Fruit fly (Drosophila melanogaster) whole organism, prepupa: ENCODE results near the gene Adhr.
A peak's percentile ranks its signal among the peaks of the same experiment; 100 is the strongest.

ENCODE experiments used
- Blimp-1 ChIP-seq: fragments of 200-800 bp; sonication (Bioruptor generic); optimal IDR thresholded peaks from 3 replicates; lab custom pipeline; 2017; ENCODE audit warnings: missing biosample characterization, missing genetic modification characterization, mild to moderate bottlenecking, moderate library complexity, missing genetic modification reagents
- CG10631 ChIP-seq: fragments of 200-800 bp; sonication (Bioruptor generic); optimal IDR thresholded peaks from 2 replicates; lab custom pipeline; 2016; ENCODE audit warnings: missing biosample characterization, missing genetic modification characterization
- CG11294 ChIP-seq: fragments of 200-800 bp; sonication (Bioruptor generic); IDR thresholded peaks from 2 replicates; pipeline ENCODE4 v1.3.6; 2022; ENCODE audit warnings: missing biosample characterization, missing genetic modification characterization
- CG11762 ChIP-seq: fragments of 200-800 bp; sonication (Bioruptor generic); optimal IDR thresholded peaks from 3 replicates; lab custom pipeline; 2016; ENCODE audit warnings: missing biosample characterization, missing genetic modification characterization; ENCODE audit not compliant: insufficient read depth
- CG11902 ChIP-seq: fragments of 200-800 bp; sonication (Bioruptor generic); optimal IDR thresholded peaks from 3 replicates; lab custom pipeline; 2016; ENCODE audit warnings: missing biosample characterization, missing genetic modification characterization
- CG1621 ChIP-seq: fragments of 200-800 bp; sonication (Bioruptor generic); optimal IDR thresholded peaks from 3 replicates; lab custom pipeline; 2018; ENCODE audit warnings: missing biosample characterization, mild to moderate bottlenecking, missing genetic modification characterization
- CG31627 ChIP-seq: fragments of 200-800 bp; sonication (Bioruptor generic); optimal IDR thresholded peaks from 3 replicates; lab custom pipeline; 2016; ENCODE audit warnings: missing biosample characterization, missing genetic modification characterization
- CG32006 ChIP-seq: fragments of 200-800 bp; sonication (Bioruptor generic); optimal IDR thresholded peaks from 3 replicates; lab custom pipeline; 2017; ENCODE audit warnings: missing biosample characterization, mild to moderate bottlenecking, missing genetic modification characterization
- CG3919 ChIP-seq: fragments of 200-800 bp; sonication (Bioruptor generic); optimal IDR thresholded peaks from 3 replicates; lab custom pipeline; 2016; ENCODE audit warnings: missing biosample characterization, missing genetic modification characterization
- CG6163 ChIP-seq: fragments of 200-800 bp; sonication (Bioruptor generic); IDR thresholded peaks from 3 replicates; pipeline ENCODE4 v1.3.6; 2022; ENCODE audit warnings: missing biosample characterization, missing genetic modification characterization
- CG6276 ChIP-seq: fragments of 200-800 bp; sonication (Bioruptor generic); optimal IDR thresholded peaks from 2 replicates; lab custom pipeline; 2017; ENCODE audit warnings: missing biosample characterization, mild to moderate bottlenecking, missing genetic modification characterization
- CG6792 ChIP-seq: fragments of 200-800 bp; sonication (Bioruptor generic); optimal IDR thresholded peaks from 3 replicates; lab custom pipeline; 2016; ENCODE audit warnings: missing biosample characterization, missing genetic modification characterization
- CG6808 ChIP-seq: fragments of 200-800 bp; sonication (Bioruptor generic); optimal IDR thresholded peaks from 3 replicates; lab custom pipeline; 2017; ENCODE audit warnings: missing biosample characterization, missing genetic modification characterization, mild to moderate bottlenecking, moderate library complexity, missing genetic modification reagents
- CG6854 ChIP-seq: fragments of 200-800 bp; sonication (Bioruptor generic); optimal IDR thresholded peaks from 2 replicates; lab custom pipeline; 2017; ENCODE audit warnings: missing biosample characterization, mild to moderate bottlenecking, missing genetic modification characterization
- CG7368 ChIP-seq: fragments of 200-800 bp; sonication (Bioruptor generic); optimal IDR thresholded peaks from 3 replicates; lab custom pipeline; 2016; ENCODE audit warnings: missing biosample characterization, missing genetic modification characterization
- CG8632 ChIP-seq: fragments of 200-800 bp; sonication (Bioruptor generic); optimal IDR thresholded peaks from 3 replicates; lab custom pipeline; 2016; ENCODE audit warnings: missing biosample characterization, missing genetic modification characterization
- CG9139 ChIP-seq: fragments of 200-800 bp; sonication (Bioruptor generic); optimal IDR thresholded peaks from 3 replicates; lab custom pipeline; 2017; ENCODE audit warnings: missing biosample characterization, mild to moderate bottlenecking, missing genetic modification characterization
- Eip75B ChIP-seq: fragments of 200-800 bp; sonication (Bioruptor generic); optimal IDR thresholded peaks from 3 replicates; lab custom pipeline; 2016; ENCODE audit warnings: missing biosample characterization, missing genetic modification characterization
- Eip78C ChIP-seq: fragments of 200-800 bp; sonication (Bioruptor generic); peaks from one replicate; lab custom pipeline; 2016; ENCODE audit warnings: missing biosample characterization, missing genetic modification characterization
- Eip93F ChIP-seq: fragments of 200-800 bp; sonication (Bioruptor generic); optimal IDR thresholded peaks from 2 replicates; lab custom pipeline; 2016; ENCODE audit warnings: missing biosample characterization, mild to moderate bottlenecking, missing genetic modification characterization
- Ets21C ChIP-seq: fragments of 200-800 bp; sonication (Bioruptor generic); optimal IDR thresholded peaks from 3 replicates; lab custom pipeline; 2016; ENCODE audit warnings: missing biosample characterization, missing genetic modification characterization
- Ets96B ChIP-seq: fragments of 200-800 bp; optimal IDR thresholded peaks from 2 replicates; lab custom pipeline; 2019; ENCODE audit warnings: missing biosample characterization, mild to moderate bottlenecking, missing genetic modification characterization, moderate library complexity
- Gug ChIP-seq: fragments of 200-800 bp; sonication (Bioruptor generic); IDR thresholded peaks from 2 replicates; pipeline ENCODE4 v1.3.6; 2022; ENCODE audit warnings: missing biosample characterization, missing genetic modification characterization
- Hr38 ChIP-seq: sonication (Bioruptor generic); optimal IDR thresholded peaks from 2 replicates; lab custom pipeline; 2016; ENCODE audit warnings: missing biosample characterization, missing genetic modification characterization
- Hr39 ChIP-seq: fragments of 200-800 bp; sonication (Bioruptor generic); optimal IDR thresholded peaks from 2 replicates; lab custom pipeline; 2016; ENCODE audit warnings: missing biosample characterization, missing genetic modification characterization
- Hr4 ChIP-seq: fragments of 200-800 bp; sonication (Bioruptor generic); optimal IDR thresholded peaks from 3 replicates; lab custom pipeline; 2016; ENCODE audit warnings: missing biosample characterization, missing genetic modification characterization
- Lpt ChIP-seq: fragments of 200-800 bp; sonication (Bioruptor generic); optimal IDR thresholded peaks from 3 replicates; lab custom pipeline; 2016; ENCODE audit warnings: missing biosample characterization, missing genetic modification characterization
- OdsH ChIP-seq: fragments of 200-800 bp; sonication (Bioruptor generic); optimal IDR thresholded peaks from 3 replicates; lab custom pipeline; 2016; ENCODE audit warnings: missing biosample characterization, missing genetic modification characterization
- Smox ChIP-seq: fragments of 200-800 bp; sonication (Bioruptor generic); optimal IDR thresholded peaks from 3 replicates; lab custom pipeline; 2016; ENCODE audit warnings: missing biosample characterization, missing genetic modification characterization
- Sox102F ChIP-seq: fragments of 200-800 bp; sonication (Bioruptor generic); optimal IDR thresholded peaks from 2 replicates; lab custom pipeline; 2016; ENCODE audit warnings: missing biosample characterization, mild to moderate bottlenecking, missing genetic modification characterization
- Sox15 ChIP-seq: fragments of 200-800 bp; sonication (Bioruptor generic); optimal IDR thresholded peaks from 3 replicates; lab custom pipeline; 2016; ENCODE audit warnings: missing biosample characterization, missing genetic modification characterization
- achi ChIP-seq: fragments of 200-800 bp; sonication (Bioruptor generic); optimal IDR thresholded peaks from 3 replicates; lab custom pipeline; 2016; ENCODE audit warnings: missing biosample characterization, missing genetic modification characterization
- acj6 ChIP-seq: fragments of 200-800 bp; sonication (Bioruptor generic); optimal IDR thresholded peaks from 3 replicates; lab custom pipeline; 2016; ENCODE audit warnings: missing biosample characterization, missing genetic modification characterization
- cyc ChIP-seq: fragments of 200-800 bp; sonication (Bioruptor generic); optimal IDR thresholded peaks from 3 replicates; lab custom pipeline; 2016; ENCODE audit warnings: missing biosample characterization, missing genetic modification characterization
- dac ChIP-seq: fragments of 200-800 bp; sonication (Bioruptor generic); optimal IDR thresholded peaks from 2 replicates; lab custom pipeline; 2017; ENCODE audit warnings: missing biosample characterization, mild to moderate bottlenecking, missing genetic modification characterization
- eg ChIP-seq: fragments of 200-800 bp; sonication (Bioruptor generic); IDR thresholded peaks from 3 replicates; pipeline ENCODE4 v1.3.6; 2022; ENCODE audit warnings: missing biosample characterization, missing genetic modification characterization
- esn ChIP-seq: fragments of 200-800 bp; sonication (Bioruptor generic); optimal IDR thresholded peaks from 2 replicates; lab custom pipeline; 2016; ENCODE audit warnings: missing biosample characterization, mild to moderate bottlenecking, missing genetic modification characterization, moderate library complexity
- net ChIP-seq: fragments of 200-800 bp; sonication (Bioruptor generic); optimal IDR thresholded peaks from 3 replicates; lab custom pipeline; 2016; ENCODE audit warnings: missing biosample characterization, missing genetic modification characterization
- salr ChIP-seq, 2 experiments: fragments of 200-800 bp; sonication (Bioruptor generic); optimal IDR thresholded peaks; 3 replicates each; lab custom pipeline; 2016 to 2018; ENCODE audit warnings: missing biosample characterization in 2 of 2, missing genetic modification characterization in 2 of 2, mild to moderate bottlenecking in 1 of 2
- spab ChIP-seq: fragments of 200-800 bp; sonication (Bioruptor generic); optimal IDR thresholded peaks from 2 replicates; lab custom pipeline; 2017; ENCODE audit warnings: missing biosample characterization, mild to moderate bottlenecking, missing genetic modification characterization, missing genetic modification reagents
- ss ChIP-seq, 2 experiments: fragments of 200-800 bp; sonication (Bioruptor generic); optimal IDR thresholded peaks; 2 replicates in 1 of 2; 3 replicates in 1 of 2; lab custom pipeline; 2017 to 2018; ENCODE audit warnings: mild to moderate bottlenecking in 2 of 2, missing biosample characterization in 2 of 2, missing genetic modification characterization in 2 of 2, moderate library complexity in 1 of 2
- vri ChIP-seq: fragments of 200-800 bp; sonication (Bioruptor generic); optimal IDR thresholded peaks from 3 replicates; lab custom pipeline; 2016; ENCODE audit warnings: missing biosample characterization, mild to moderate bottlenecking, missing genetic modification characterization

Gene Adhr

dm6 chr2L:14606112-14606511, 9.2 kb upstream of the Adhr start:
- TF ChIP-seq CG7368 (GFP tag; lab: Kevin White, UChicago) (no peak), CG10631 (GFP tag; lab: Kevin White, UChicago) (no peak), Eip78C (peak; percentile 58), Gug (GFP tag; lab: Robert Waterston, UW) (no peak), Sox15 (GFP tag; lab: Kevin White, UChicago) (no peak), CG11762 (GFP tag; lab: Kevin White, UChicago) (no peak), ss (GFP tag; optimal IDR thresholded peaks at IDR 0.05; lab: Kevin White, UChicago) (no peak), CG6854 (GFP tag; lab: Kevin White, UChicago) (peak; percentile 32), Lpt (GFP tag; lab: Kevin White, UChicago) (no peak), Blimp-1 (GFP tag; lab: Kevin White, UChicago) (peak; percentile 86), CG31627 (GFP tag; lab: Kevin White, UChicago) (no peak), CG1621 (tag; lab: Kevin White, UChicago) (no peak), CG6276 (GFP tag; lab: Kevin White, UChicago) (no peak), CG11902 (GFP tag; lab: Kevin White, UChicago) (no peak), CG6163 (0 out of 3 replicates have a peak, but pooled peaks have one; percentile 9), OdsH (GFP tag; lab: Kevin White, UChicago) (no peak), CG3919 (GFP tag; lab: Kevin White, UChicago) (no peak), CG6808 (no peak), Eip93F (no peak), acj6 (GFP tag; lab: Kevin White, UChicago) (no peak), CG11294 (GFP tag; lab: Robert Waterston, UW) (no peak), Ets21C (GFP tag; lab: Kevin White, UChicago) (no peak), vri (GFP tag; lab: Kevin White, UChicago) (peak; percentile 26), CG6792 (no peak), Hr38 (GFP tag; lab: Kevin White, UChicago) (no peak), Hr4 (GFP tag; lab: Kevin White, UChicago) (no peak)

- peak; percentile 78 for TF ChIP-seq vri (GFP tag; lab: Kevin White, UChicago)
- no peak for TF ChIP-seq CG6792
Observed at dm6 chr2L:14611358-14612037, 3.9 kb upstream of the Adhr start.

- peak; percentile 56 for TF ChIP-seq Eip78C
- TF ChIP-seq eg (GFP tag; lab: Robert Waterston, UW), result peak; percentile 55; the same call in 2 of the 3 replicates
- TF ChIP-seq Hr4 (GFP tag; lab: Kevin White, UChicago), result peak; percentile 46
- peak; percentile 57 for TF ChIP-seq net (GFP tag; lab: Kevin White, UChicago)
- TF ChIP-seq Ets96B (tag; lab: Kevin White, UChicago), result peak; percentile 0
- TF ChIP-seq dac (GFP tag; lab: Kevin White, UChicago), result no peak
- TF ChIP-seq CG31627 (GFP tag; lab: Kevin White, UChicago), result peak; percentile 32
- TF ChIP-seq CG8632 (GFP tag; lab: Kevin White, UChicago), result peak; percentile 40
- TF ChIP-seq Sox102F (GFP tag; lab: Kevin White, UChicago), result peak; percentile 25
- peak; percentile 78 for TF ChIP-seq CG32006 (GFP tag; lab: Kevin White, UChicago)
- peak; percentile 72 for TF ChIP-seq esn (GFP tag; lab: Kevin White, UChicago)
- TF ChIP-seq spab (GFP tag; lab: Kevin White, UChicago), result peak; percentile 28
- TF ChIP-seq ss (GFP tag; optimal IDR thresholded peaks at IDR 0.05; lab: Kevin White, UChicago), result no peak
- no peak for TF ChIP-seq cyc (GFP tag; lab: Kevin White, UChicago)
- peak; percentile 3 for TF ChIP-seq Eip75B (GFP tag; lab: Kevin White, UChicago)
- no peak for TF ChIP-seq Lpt (GFP tag; lab: Kevin White, UChicago)
- TF ChIP-seq Gug (GFP tag; lab: Robert Waterston, UW), result peak; percentile 16; the same call in 1 of the 2 replicates
- TF ChIP-seq Smox (GFP tag; lab: Kevin White, UChicago), result peak; percentile 54
- TF ChIP-seq CG11902 (GFP tag; lab: Kevin White, UChicago), result no peak
- peak; percentile 36 for TF ChIP-seq CG11762 (GFP tag; lab: Kevin White, UChicago)
- TF ChIP-seq Eip93F, result no peak
- TF ChIP-seq CG9139 (GFP tag; lab: Kevin White, UChicago), result no peak
- TF ChIP-seq Hr38 (GFP tag; lab: Kevin White, UChicago), result no peak
- TF ChIP-seq salr (GFP tag; optimal IDR thresholded peaks at IDR 0.05; lab: Kevin White, UChicago), result peak in 1 of 2 experiments; percentile 50
- TF ChIP-seq CG6792, result peak; percentile 30
- TF ChIP-seq acj6 (GFP tag; lab: Kevin White, UChicago), result peak; percentile 17
- peak; percentile 46 for TF ChIP-seq achi
- TF ChIP-seq Hr39 (GFP tag; lab: Kevin White, UChicago), result peak; percentile 49
- TF ChIP-seq CG11294 (GFP tag; lab: Robert Waterston, UW), result no peak
Observed at dm6 chr2L:14612998-14613955, 2.1 kb upstream of the Adhr start.
